Fruit fly (Drosophila melanogaster) Kc167 (cell line): ENCODE data around the gene CG43779.

Experiments
- Myc ChIP-seq: fragments of >200 bp; optimal IDR thresholded peaks from 2 replicates; lab custom pipeline; 2017; ENCODE audit warnings: missing external identifiers
- Sin3A ChIP-seq: fragments of >200 bp; optimal IDR thresholded peaks from 2 replicates; lab custom pipeline; 2018; ENCODE audit warnings: missing external identifiers
- h ChIP-seq: fragments of >200 bp; optimal IDR thresholded peaks from 3 replicates; lab custom pipeline; 2018; ENCODE audit warnings: missing external identifiers
- insv ChIP-seq: fragments of >200 bp; optimal IDR thresholded peaks from 3 replicates; lab custom pipeline; 2018; ENCODE audit warnings: missing external identifiers
- psq ChIP-seq: fragments of >200 bp; optimal IDR thresholded peaks from 2 replicates; lab custom pipeline; 2017; ENCODE audit warnings: missing external identifiers
- ttk ChIP-seq: sonication (Bioruptor generic); optimal IDR thresholded peaks from 2 replicates; lab custom pipeline; 2017; ENCODE audit warnings: missing external identifiers

CG43779 gene

dm6 chr2L:13265776-13266175 lies 40.8 kb downstream of the CG43779 start, which contains the start of gene CG31848:
Gene CG31848 (minus strand): TSS chr2L:13265876.
- TF ChIP-seq psq (lab: Kevin White, UChicago) (no peak), ttk (no peak), Myc (lab: Kevin White, UChicago) (no peak), Sin3A (no peak), h (lab: Kevin White, UChicago) (no peak), insv (lab: Kevin White, UChicago) (no peak)

- TF ChIP-seq ttk: no peak
- TF ChIP-seq psq (lab: Kevin White, UChicago): no peak
- TF ChIP-seq insv (lab: Kevin White, UChicago): no peak
- no peak for TF ChIP-seq Sin3A
- no peak for TF ChIP-seq Myc (lab: Kevin White, UChicago)
- TF ChIP-seq h (lab: Kevin White, UChicago): no peak
Measured at dm6 chr2L:13260740-13261139, 45.8 kb downstream of the CG43779 start, which contains the start of gene CG44085. Gene CG44085 (plus strand): TSS chr2L:13261008.

dm6 chr2L:13259643-13260042 lies 46.9 kb downstream of the CG43779 start, which contains the start of gene CG31730:
Gene CG31730 (minus strand): TSS chr2L:13259743.
- TF ChIP-seq ttk: no peak
- TF ChIP-seq h (lab: Kevin White, UChicago): no peak
- no peak for TF ChIP-seq insv (lab: Kevin White, UChicago)
- TF ChIP-seq Sin3A: no peak
- no peak for TF ChIP-seq Myc (lab: Kevin White, UChicago)

dm6 chr2L:13258702-13259101 lies 47.9 kb downstream of the CG43779 start:
- no peak for TF ChIP-seq psq (lab: Kevin White, UChicago)
- no peak for TF ChIP-seq Myc (lab: Kevin White, UChicago)
- TF ChIP-seq ttk: no peak
- no peak for TF ChIP-seq insv (lab: Kevin White, UChicago)
- TF ChIP-seq Sin3A: no peak
- no peak for TF ChIP-seq h (lab: Kevin White, UChicago)

- no peak for TF ChIP-seq ttk
- no peak for TF ChIP-seq insv (lab: Kevin White, UChicago)
- TF ChIP-seq Myc (lab: Kevin White, UChicago): no peak
- TF ChIP-seq Sin3A: no peak
- TF ChIP-seq psq (lab: Kevin White, UChicago): no peak
- TF ChIP-seq h (lab: Kevin White, UChicago): no peak
Measured at dm6 chr2L:13257177-13257576, 49.4 kb downstream of the CG43779 start, which contains the start of gene Naa20B. Gene Naa20B (plus strand): TSS chr2L:13257477.
